Fruit fly (Drosophila melanogaster): ENCODE data around the gene CG6664.

CG6664 gene

dm6 chr3L:16986062-16987013 is 29.6 kb downstream of the CG6664 start (continued):
- TF ChIP-seq ranshi (GFP tag; IDR thresholded peaks at IDR 0.05) (peak; percentile 61), CG16815 (GFP tag; optimal IDR thresholded peaks at IDR 0.05) (peak; percentile 27), gcm2 (GFP tag; optimal IDR thresholded peaks at IDR 0.05) (no peak), CG18599 (GFP tag; optimal IDR thresholded peaks at IDR 0.05) (peak; percentile 27), CG13296 (GFP tag; optimal IDR thresholded peaks at IDR 0.05) (peak; percentile 35), ro (GFP tag; IDR thresholded peaks at IDR 0.05) (no peak), Oli (tag; optimal IDR thresholded peaks at IDR 0.05) (peak; percentile 75), gce (GFP tag; IDR thresholded peaks at IDR 0.05) (no peak), CG10366 (GFP tag; IDR thresholded peaks at IDR 0.05) (peak; percentile 30), fu2 (GFP tag; optimal IDR thresholded peaks at IDR 0.05) (peak; percentile 31), CG18476 (GFP tag; optimal IDR thresholded peaks at IDR 0.05) (peak; percentile 47), jing (GFP tag; optimal IDR thresholded peaks at IDR 0.05) (no peak), CG12219 (GFP tag; optimal IDR thresholded peaks at IDR 0.05) (peak; percentile 26), CG17385 (GFP tag; optimal IDR thresholded peaks at IDR 0.05) (peak; percentile 65), Atf6 (GFP tag; IDR thresholded peaks at IDR 0.05) (peak; percentile 42; the same call in 1 of the 2 replicates), CG5953 (GFP tag; IDR thresholded peaks at IDR 0.05) (peak; percentile 65), Ets65A (GFP tag) (peak; percentile 86), cad (GFP tag; optimal IDR thresholded peaks at IDR 0.05) (no peak), CG6683 (GFP tag; optimal IDR thresholded peaks at IDR 0.05) (no peak), Xrp1 (GFP tag; IDR thresholded peaks at IDR 0.05) (peak; percentile 21; the same call in 1 of the 2 replicates), HLHmδ (GFP tag; optimal IDR thresholded peaks at IDR 0.05) (no peak)

- no peak for TF ChIP-seq Bteb2 (GFP tag; optimal IDR thresholded peaks at IDR 0.05)
- TF ChIP-seq knrl (GFP tag; IDR thresholded peaks at IDR 0.05; ENCODE audit: partially characterized antibody), result peak; percentile 29; the same call in 1 of the 3 replicates
- peak; percentile 13 for TF ChIP-seq CG17912 (GFP tag; optimal IDR thresholded peaks at IDR 0.05)
- TF ChIP-seq GATAe (GFP tag; conservative IDR thresholded peaks at IDR 0.05), result no peak
- peak; percentile 8 for TF ChIP-seq pzg (GFP tag; optimal IDR thresholded peaks at IDR 0.05)
- TF ChIP-seq ken (GFP tag; IDR thresholded peaks at IDR 0.05), result no peak
- no peak for TF ChIP-seq Drgx (GFP tag; IDR thresholded peaks at IDR 0.05)
- no peak for TF ChIP-seq pb (GFP tag; optimal IDR thresholded peaks at IDR 0.05)
- TF ChIP-seq Eip74EF (GFP tag; optimal IDR thresholded peaks at IDR 0.05), result no peak
- no peak for TF ChIP-seq CG7357 (GFP tag; IDR thresholded peaks at IDR 0.05)
- peak; percentile 89; the same call in 2 of the 4 replicates for TF ChIP-seq chinmo (GFP tag; IDR thresholded peaks at IDR 0.05; ENCODE audit: partially characterized antibody)
- no peak for TF ChIP-seq CG12299 (tag; optimal IDR thresholded peaks at IDR 0.05)
- no peak for TF ChIP-seq CG31441 (GFP tag; IDR thresholded peaks at IDR 0.05)
- no peak for TF ChIP-seq CG3065 (GFP tag; optimal IDR thresholded peaks at IDR 0.05)
- TF ChIP-seq CG10431 (GFP tag; optimal IDR thresholded peaks at IDR 0.05), result no peak
- TF ChIP-seq B-H2 (GFP tag; optimal IDR thresholded peaks at IDR 0.05), result peak; percentile 9
- no peak for TF ChIP-seq ro (GFP tag; IDR thresholded peaks at IDR 0.05)
- TF ChIP-seq CG17568 (GFP tag; optimal IDR thresholded peaks at IDR 0.05), result no peak
- no peak for TF ChIP-seq CG15601 (tag; optimal IDR thresholded peaks at IDR 0.05)
- TF ChIP-seq CG9817 (tag; optimal IDR thresholded peaks at IDR 0.05), result no peak
- TF ChIP-seq sc (optimal IDR thresholded peaks at IDR 0.05), result no peak
- TF ChIP-seq sc (GFP tag; optimal IDR thresholded peaks at IDR 0.05), result no peak
- no peak for TF ChIP-seq sqz (GFP tag; optimal IDR thresholded peaks at IDR 0.05)
- TF ChIP-seq br (optimal IDR thresholded peaks at IDR 0.05), result no peak
- TF ChIP-seq CG10209 (GFP tag; optimal IDR thresholded peaks at IDR 0.05), result no peak
- no peak for TF ChIP-seq nom (GFP tag; optimal IDR thresholded peaks at IDR 0.05)
- TF ChIP-seq CG17328 (GFP tag; IDR thresholded peaks at IDR 0.05), result no peak
- no peak for TF ChIP-seq Atf3 (GFP tag; optimal IDR thresholded peaks at IDR 0.05)
- peak; percentile 41; the same call in 1 of the 2 replicates for TF ChIP-seq tna (GFP tag; IDR thresholded peaks at IDR 0.05; ENCODE audit: partially characterized antibody)
Observed at dm6 chr3L:16985578-16985977, 30.4 kb downstream of the CG6664 start.
